Fruit fly (Drosophila melanogaster) whole organism, embryonic: ENCODE data around the gene Hr78.
A peak's percentile ranks its signal among the peaks of the same experiment; 100 is the strongest.

Experiments
- ATbp ChIP-seq: fragments of 200-800 bp; sonication (Bioruptor generic); optimal IDR thresholded peaks from 2 replicates; lab custom pipeline; 2017; ENCODE audit warnings: missing biosample characterization, mild to moderate bottlenecking, missing genetic modification characterization, missing genetic modification reagents
- Asciz ChIP-seq: fragments of 200-800 bp; sonication (Bioruptor generic); optimal IDR thresholded peaks from 2 replicates; lab custom pipeline; 2017; ENCODE audit warnings: missing biosample characterization, mild to moderate bottlenecking, missing genetic modification characterization, missing genetic modification reagents
- Awh ChIP-seq: fragments of 200-800 bp; sonication (Bioruptor generic); IDR thresholded peaks from 2 replicates; pipeline ENCODE4, ENCODE4 v1.3.6; 2022; ENCODE audit warnings: missing biosample characterization, missing genetic modification characterization
- C15 ChIP-seq: fragments of 200-800 bp; sonication (Bioruptor generic); IDR thresholded peaks from 3 replicates; pipeline ENCODE4 v1.3.6; 2022; ENCODE audit warnings: missing biosample characterization, missing genetic modification characterization
- CG10209 ChIP-seq: fragments of 200-800 bp; sonication (Bioruptor generic); optimal IDR thresholded peaks from 3 replicates; lab custom pipeline; 2017; ENCODE audit warnings: missing biosample characterization, mild to moderate bottlenecking, missing genetic modification characterization, missing genetic modification reagents
- CG10565 ChIP-seq: fragments of 200-800 bp; sonication (Bioruptor generic); optimal IDR thresholded peaks from 3 replicates; lab custom pipeline; 2016; ENCODE audit warnings: missing biosample characterization, mild to moderate bottlenecking, missing genetic modification characterization
- CG12155 ChIP-seq: fragments of 200-800 bp; sonication (Bioruptor generic); optimal IDR thresholded peaks from 3 replicates; lab custom pipeline; 2016; ENCODE audit warnings: missing biosample characterization, missing genetic modification characterization
- CG12659 ChIP-seq: fragments of 200-800 bp; sonication (Bioruptor generic); optimal IDR thresholded peaks from 3 replicates; lab custom pipeline; 2017; ENCODE audit warnings: mild to moderate bottlenecking, missing biosample characterization, missing genetic modification reagents, missing genetic modification characterization
- CG13123 ChIP-seq: fragments of 200-800 bp; sonication (Bioruptor generic); optimal IDR thresholded peaks from 2 replicates; lab custom pipeline; 2016; ENCODE audit warnings: missing biosample characterization, missing genetic modification characterization
- CG15479 ChIP-seq: fragments of 200-800 bp; sonication (Bioruptor generic); optimal IDR thresholded peaks from 3 replicates; lab custom pipeline; 2019; ENCODE audit warnings: missing biosample characterization, mild to moderate bottlenecking, missing genetic modification characterization, moderate library complexity
- CG15696 ChIP-seq: fragments of 200-800 bp; sonication (Bioruptor generic); optimal IDR thresholded peaks from 2 replicates; lab custom pipeline; 2019; ENCODE audit warnings: missing biosample characterization, mild to moderate bottlenecking, missing genetic modification characterization, moderate library complexity
- CG1603 ChIP-seq: fragments of 200-800 bp; sonication (Bioruptor generic); optimal IDR thresholded peaks from 2 replicates; lab custom pipeline; 2019; ENCODE audit warnings: missing biosample characterization, mild to moderate bottlenecking, missing genetic modification characterization, moderate library complexity
- CG18599 ChIP-seq: fragments of 200-800 bp; sonication (Bioruptor generic); optimal IDR thresholded peaks from 3 replicates; lab custom pipeline; 2017; ENCODE audit warnings: missing biosample characterization, missing genetic modification characterization, mild to moderate bottlenecking, moderate library complexity, missing genetic modification reagents
- CG30403 ChIP-seq: fragments of 200-800 bp; sonication (Bioruptor generic); optimal IDR thresholded peaks from 3 replicates; lab custom pipeline; 2016; ENCODE audit warnings: missing biosample characterization, missing genetic modification characterization
- CG30431 ChIP-seq: fragments of 200-800 bp; sonication (Bioruptor generic); optimal IDR thresholded peaks from 2 replicates; lab custom pipeline; 2017; ENCODE audit warnings: missing biosample characterization, missing genetic modification characterization
- CG6254 ChIP-seq: fragments of 200-800 bp; sonication (Bioruptor generic); optimal IDR thresholded peaks from 3 replicates; lab custom pipeline; 2017; ENCODE audit warnings: mild to moderate bottlenecking, missing biosample characterization, missing genetic modification reagents, missing genetic modification characterization
- CG6272 ChIP-seq: fragments of 200-800 bp; sonication (Bioruptor generic); IDR thresholded peaks from 2 replicates; pipeline ENCODE4 v1.3.6; 2022; ENCODE audit warnings: missing biosample characterization, missing genetic modification characterization
- CG6689 ChIP-seq: fragments of 200-800 bp; sonication (Bioruptor generic); IDR thresholded peaks from 2 replicates; pipeline ENCODE4 v1.3.6; 2022; ENCODE audit warnings: missing biosample characterization, missing genetic modification characterization
- Deaf1 ChIP-seq: fragments of 200-800 bp; optimal IDR thresholded peaks from 3 replicates; lab custom pipeline; 2019; ENCODE audit warnings: missing biosample characterization, mild to moderate bottlenecking, missing genetic modification characterization, moderate library complexity
- Dll ChIP-seq: fragments of 200-800 bp; sonication (Bioruptor generic); IDR thresholded peaks from 4 replicates; pipeline ENCODE4 v1.3.6; 2022; ENCODE audit warnings: missing biosample characterization, missing genetic modification characterization; ENCODE audit not compliant: partially characterized antibody
- Elba2 ChIP-seq: fragments of 200-800 bp; sonication (Bioruptor generic); optimal IDR thresholded peaks from 3 replicates; lab custom pipeline; 2016; ENCODE audit warnings: missing biosample characterization, missing genetic modification characterization
- Ets65A ChIP-seq: fragments of 200-800 bp; sonication (Bioruptor generic); peaks from one replicate; lab custom pipeline; 2016; ENCODE audit warnings: missing biosample characterization, missing genetic modification characterization
- HmgZ ChIP-seq: fragments of 200-800 bp; sonication (Bioruptor generic); optimal IDR thresholded peaks from 2 replicates; lab custom pipeline; 2018; ENCODE audit warnings: missing biosample characterization, mild to moderate bottlenecking, missing genetic modification characterization
- Mes4 ChIP-seq: fragments of 200-800 bp; sonication (Bioruptor generic); optimal IDR thresholded peaks from 2 replicates; lab custom pipeline; 2016; ENCODE audit warnings: missing biosample characterization, missing genetic modification characterization
- Poxn ChIP-seq: fragments of 200-800 bp; sonication (Bioruptor generic); IDR thresholded peaks from 2 replicates; pipeline ENCODE4 v1.3.6; 2022; ENCODE audit warnings: missing biosample characterization, missing genetic modification characterization
- Rx ChIP-seq: fragments of 200-800 bp; sonication (Bioruptor generic); IDR thresholded peaks from 2 replicates; pipeline ENCODE4 v1.3.6; 2022; ENCODE audit warnings: missing biosample characterization, missing genetic modification characterization
- Sin3A ChIP-seq: fragments of >200 bp; optimal IDR thresholded peaks from 2 replicates; lab custom pipeline; 2018
- Sox102F ChIP-seq: fragments of 200-800 bp; sonication (Bioruptor generic); optimal IDR thresholded peaks from 2 replicates; lab custom pipeline; 2018; ENCODE audit warnings: missing biosample characterization, mild to moderate bottlenecking, missing genetic modification characterization, moderate library complexity
- Spps ChIP-seq: fragments of 200-800 bp; sonication (Bioruptor generic); optimal IDR thresholded peaks from 2 replicates; lab custom pipeline; 2018; ENCODE audit warnings: missing biosample characterization, mild to moderate bottlenecking, missing genetic modification characterization
- ap ChIP-seq: fragments of 200-800 bp; sonication (Bioruptor generic); IDR thresholded peaks from 2 replicates; pipeline ENCODE4 v1.3.6; 2022; ENCODE audit warnings: missing biosample characterization, missing genetic modification characterization
- bigmax ChIP-seq: fragments of 200-800 bp; sonication (Bioruptor generic); optimal IDR thresholded peaks from 2 replicates; lab custom pipeline; 2018; ENCODE audit warnings: missing biosample characterization, mild to moderate bottlenecking, missing genetic modification characterization
- emc ChIP-seq: fragments of 200-800 bp; sonication (Bioruptor generic); optimal IDR thresholded peaks from 2 replicates; lab custom pipeline; 2016; ENCODE audit warnings: missing biosample characterization, missing genetic modification characterization
- fru ChIP-seq: fragments of >200 bp; optimal IDR thresholded peaks from 2 replicates; lab custom pipeline; 2017
- fu2 ChIP-seq: fragments of 200-800 bp; sonication (Bioruptor generic); optimal IDR thresholded peaks from 2 replicates; lab custom pipeline; 2016; ENCODE audit warnings: missing biosample characterization, missing genetic modification characterization
- gfzf ChIP-seq: fragments of 200-800 bp; sonication (Bioruptor generic); optimal IDR thresholded peaks from 2 replicates; lab custom pipeline; 2016; ENCODE audit warnings: missing biosample characterization, mild to moderate bottlenecking, missing genetic modification characterization, moderate library complexity
- h ChIP-seq: fragments of >200 bp; optimal IDR thresholded peaks from 2 replicates; lab custom pipeline; 2017
- hb ChIP-seq: fragments of 200-800 bp; sonication (Bioruptor generic); IDR thresholded peaks from 3 replicates; pipeline ENCODE4 v1.3.6; 2022; ENCODE audit warnings: missing biosample characterization, missing genetic modification characterization; ENCODE audit not compliant: partially characterized antibody
- hbn ChIP-seq: fragments of 200-800 bp; sonication (Bioruptor generic); IDR thresholded peaks from 2 replicates; pipeline ENCODE4 v1.3.6; 2022; ENCODE audit warnings: missing biosample characterization, missing genetic modification characterization; ENCODE audit not compliant: partially characterized antibody
- hkb ChIP-seq, 2 experiments: fragments of 200-800 bp in 1 of 2; fragments of >200 bp in 1 of 2; sonication (Bioruptor generic) in 1 of 2; IDR thresholded peaks in 1 of 2; optimal IDR thresholded peaks in 1 of 2; 2 replicates each; pipeline versions ENCODE4 v1.3.6 to Lab custom; 2017 to 2022; ENCODE audit warnings: missing biosample characterization in 1 of 2, missing genetic modification characterization in 1 of 2
- jumu ChIP-seq: fragments of 200-800 bp; sonication (Bioruptor generic); optimal IDR thresholded peaks from 3 replicates; lab custom pipeline; 2016; ENCODE audit warnings: missing biosample characterization, missing genetic modification characterization
- mld ChIP-seq: fragments of 200-800 bp; sonication (Bioruptor generic); IDR thresholded peaks from 3 replicates; pipeline ENCODE4 v1.3.6; 2022; ENCODE audit warnings: missing biosample characterization, missing genetic modification characterization; ENCODE audit not compliant: partially characterized antibody
- p53 ChIP-seq: fragments of 200-800 bp; sonication (Bioruptor generic); optimal IDR thresholded peaks from 2 replicates; lab custom pipeline; 2016; ENCODE audit warnings: missing biosample characterization, missing genetic modification characterization
- rib ChIP-seq: fragments of 200-800 bp; sonication (Bioruptor generic); IDR thresholded peaks from 2 replicates; pipeline ENCODE4 v1.3.6; 2022; ENCODE audit warnings: missing biosample characterization, missing genetic modification characterization
- row ChIP-seq: fragments of 200-800 bp; sonication (Bioruptor generic); IDR thresholded peaks from 3 replicates; pipeline ENCODE4 v1.3.6; 2022; ENCODE audit warnings: missing biosample characterization, missing genetic modification characterization
- sc ChIP-seq, 3 experiments: fragments of >200 bp in 2 of 3; fragments of 200-800 bp in 1 of 3; sonication (Bioruptor generic) in 1 of 3; optimal IDR thresholded peaks; 2 replicates in 2 of 3; 3 replicates in 1 of 3; lab custom pipeline; 2017; ENCODE audit warnings: mild to moderate bottlenecking in 1 of 3, missing biosample characterization in 1 of 3, missing genetic modification characterization in 1 of 3, missing genetic modification reagents in 1 of 3
- sd ChIP-seq: fragments of 200-800 bp; sonication (Bioruptor generic); optimal IDR thresholded peaks from 3 replicates; lab custom pipeline; 2018; ENCODE audit warnings: missing biosample characterization, mild to moderate bottlenecking, missing genetic modification characterization, moderate library complexity
- sens ChIP-seq: fragments of 200-800 bp; sonication (Bioruptor generic); peaks from one replicate; lab custom pipeline; 2016; ENCODE audit warnings: missing biosample characterization, missing genetic modification characterization
- sima ChIP-seq: fragments of 200-800 bp; sonication (Bioruptor generic); optimal IDR thresholded peaks from 2 replicates; lab custom pipeline; 2016; ENCODE audit warnings: missing biosample characterization, missing genetic modification characterization
- sug ChIP-seq: fragments of 200-800 bp; optimal IDR thresholded peaks from 2 replicates; lab custom pipeline; 2019; ENCODE audit warnings: missing biosample characterization, mild to moderate bottlenecking, missing genetic modification characterization, moderate library complexity
- unc-4 ChIP-seq: fragments of 200-800 bp; sonication (Bioruptor generic); IDR thresholded peaks from 2 replicates; pipeline ENCODE4 v1.3.6; 2022; ENCODE audit warnings: missing biosample characterization, missing genetic modification characterization; ENCODE audit not compliant: partially characterized antibody
- zen ChIP-seq: fragments of 200-800 bp; sonication (Bioruptor generic); optimal IDR thresholded peaks from 3 replicates; lab custom pipeline; 2018; ENCODE audit warnings: missing biosample characterization, mild to moderate bottlenecking, missing genetic modification characterization, moderate library complexity

The Hr78 gene

DNA sequence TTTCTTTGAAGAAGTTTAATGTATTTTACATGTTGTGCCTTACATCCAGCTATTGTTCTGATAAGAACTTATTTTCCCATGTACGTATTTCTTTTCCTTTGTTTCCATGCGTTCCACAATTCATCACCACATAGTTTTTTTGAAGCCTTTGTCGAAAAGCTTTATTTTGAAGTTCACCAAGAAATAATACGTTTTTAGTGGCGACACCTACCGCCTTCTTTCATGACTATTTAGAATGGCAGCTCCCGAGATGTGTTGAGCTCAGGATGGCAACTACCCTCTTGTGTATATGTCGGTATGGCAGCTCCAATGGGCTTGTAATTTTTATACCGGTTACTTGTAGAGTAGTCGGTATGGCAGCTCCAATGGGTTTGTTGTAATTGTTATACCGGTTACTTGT lies 13.5 kb downstream of the Hr78 start (continued):
- TF ChIP-seq ap (no peak), CG30431 (no peak), CG12155 (no peak), C15 (no peak), CG18599 (no peak), Elba2 (GFP tag; lab: Kevin White, UChicago) (no peak), CG13123 (GFP tag; lab: Kevin White, UChicago) (peak; percentile 15), Rx (GFP tag; lab: Robert Waterston, UW) (no peak), fu2 (GFP tag; lab: Kevin White, UChicago) (peak; percentile 19), jumu (GFP tag; lab: Kevin White, UChicago) (peak; percentile 38), CG15479 (no peak), Dll (GFP tag; lab: Robert Waterston, UW) (no peak), CG6254 (GFP tag; lab: Kevin White, UChicago) (no peak), sug (tag; lab: Kevin White, UChicago) (peak; percentile 61), CG6272 (GFP tag; lab: Robert Waterston, UW) (no peak), zen (tag; lab: Kevin White, UChicago) (peak; percentile 61), emc (GFP tag; lab: Kevin White, UChicago) (no peak), CG1603 (tag; lab: Kevin White, UChicago) (peak; percentile 63), CG10565 (GFP tag; lab: Kevin White, UChicago) (no peak), Mes4 (no peak), Poxn (no peak), Sin3A (lab: Kevin White, UChicago) (no peak), mld (no peak), p53 (GFP tag; lab: Kevin White, UChicago) (no peak), sd (tag; lab: Kevin White, UChicago) (no peak), Asciz (GFP tag; lab: Kevin White, UChicago) (no peak), Deaf1 (tag; lab: Kevin White, UChicago) (no peak), hkb (optimal IDR thresholded peaks at IDR 0.05; lab: Kevin White, UChicago) (peak; percentile 27), hkb (GFP tag; IDR thresholded peaks at IDR 0.05; lab: Robert Waterston, UW) (no peak), fru (lab: Kevin White, UChicago) (no peak), sima (GFP tag; lab: Kevin White, UChicago) (no peak), row (GFP tag; lab: Robert Waterston, UW) (peak; percentile 20; the same call in 1 of the 3 replicates), CG6689 (GFP tag; lab: Robert Waterston, UW) (no peak), Sox102F (GFP tag; lab: Kevin White, UChicago) (no peak), CG15696 (tag; lab: Kevin White, UChicago) (peak; percentile 62), hbn (GFP tag; lab: Robert Waterston, UW) (no peak), CG12659 (GFP tag; lab: Kevin White, UChicago) (peak; percentile 58), bigmax (GFP tag; lab: Kevin White, UChicago) (peak; percentile 9), h (lab: Kevin White, UChicago) (no peak), CG30403 (GFP tag; lab: Kevin White, UChicago) (peak; percentile 27), Spps (tag; lab: Kevin White, UChicago) (no peak), HmgZ (tag; lab: Kevin White, UChicago) (peak; percentile 87), sens (GFP tag; lab: Kevin White, UChicago) (no peak), ATbp (no peak), Awh (GFP tag; lab: Robert Waterston, UW) (no peak), gfzf (peak; percentile 41), CG10209 (no peak), Ets65A (no peak), unc-4 (GFP tag; lab: Robert Waterston, UW) (no peak), rib (GFP tag; lab: Robert Waterston, UW) (no peak), hb (no peak), sc (optimal IDR thresholded peaks at IDR 0.05; lab: Kevin White, UChicago) (no peak), sc (GFP tag; optimal IDR thresholded peaks at IDR 0.05; lab: Kevin White, UChicago) (no peak)
